Fruit fly (Drosophila melanogaster) whole organism, embryonic: ENCODE results near the gene CG13359.

Source experiments
- Abd-B ChIP-seq: fragments of 200-800 bp; sonication (Bioruptor generic); optimal IDR thresholded peaks from 2 replicates; lab custom pipeline; 2018; ENCODE audit warnings: missing biosample characterization, mild to moderate bottlenecking, missing genetic modification characterization, moderate library complexity
- Ada2b ChIP-seq: fragments of 200-800 bp; sonication (Bioruptor generic); IDR thresholded peaks from 2 replicates; pipeline ENCODE4 v1.3.6; 2022; ENCODE audit warnings: missing biosample characterization, missing genetic modification characterization
- Adf1 ChIP-seq: fragments of 200-800 bp; sonication (Bioruptor generic); IDR thresholded peaks from 2 replicates; pipeline ENCODE4 v1.3.6; 2022; ENCODE audit warnings: missing biosample characterization, missing genetic modification characterization
- Asciz ChIP-seq: fragments of 200-800 bp; sonication (Bioruptor generic); optimal IDR thresholded peaks from 2 replicates; lab custom pipeline; 2017; ENCODE audit warnings: missing biosample characterization, mild to moderate bottlenecking, missing genetic modification characterization, missing genetic modification reagents
- CG10267 ChIP-seq: fragments of 200-800 bp; sonication (Bioruptor generic); optimal IDR thresholded peaks from 2 replicates; lab custom pipeline; 2018; ENCODE audit warnings: missing biosample characterization, mild to moderate bottlenecking, missing genetic modification characterization, moderate library complexity
- CG11723 ChIP-seq: fragments of 200-800 bp; sonication (Bioruptor generic); optimal IDR thresholded peaks from 2 replicates; lab custom pipeline; 2017; ENCODE audit warnings: missing biosample characterization, mild to moderate bottlenecking, missing genetic modification characterization
- CG12659 ChIP-seq: fragments of 200-800 bp; sonication (Bioruptor generic); optimal IDR thresholded peaks from 3 replicates; lab custom pipeline; 2017; ENCODE audit warnings: mild to moderate bottlenecking, missing biosample characterization, missing genetic modification reagents, missing genetic modification characterization
- CG13287 ChIP-seq: fragments of 200-800 bp; sonication (Bioruptor generic); IDR thresholded peaks from 2 replicates; pipeline ENCODE4 v1.3.6; 2022; ENCODE audit warnings: missing biosample characterization, missing genetic modification characterization; ENCODE audit not compliant: partially characterized antibody
- CG15011 ChIP-seq: fragments of 200-800 bp; sonication (Bioruptor generic); optimal IDR thresholded peaks from 3 replicates; lab custom pipeline; 2018; ENCODE audit warnings: missing biosample characterization, mild to moderate bottlenecking, missing genetic modification characterization
- CG16815 ChIP-seq: fragments of 200-800 bp; sonication (Bioruptor generic); optimal IDR thresholded peaks from 3 replicates; lab custom pipeline; 2017; ENCODE audit warnings: missing biosample characterization, mild to moderate bottlenecking, missing genetic modification characterization
- CG32772 ChIP-seq: fragments of 200-800 bp; sonication (Bioruptor generic); IDR thresholded peaks from 2 replicates; pipeline ENCODE4 v1.3.6; 2022; ENCODE audit warnings: missing biosample characterization, missing genetic modification characterization
- CG34376 ChIP-seq: fragments of 200-800 bp; sonication (Bioruptor generic); optimal IDR thresholded peaks from 2 replicates; lab custom pipeline; 2018; ENCODE audit warnings: missing biosample characterization, mild to moderate bottlenecking, missing genetic modification characterization
- CG4282 ChIP-seq: fragments of 200-800 bp; sonication (Bioruptor generic); optimal IDR thresholded peaks from 2 replicates; lab custom pipeline; 2016; ENCODE audit warnings: missing biosample characterization, missing genetic modification characterization
- CG4617 ChIP-seq: fragments of 200-800 bp; sonication (Bioruptor generic); optimal IDR thresholded peaks from 3 replicates; lab custom pipeline; 2016; ENCODE audit warnings: missing biosample characterization, missing genetic modification characterization, borderline replicate concordance
- CG4854 ChIP-seq: fragments of 200-800 bp; sonication (Bioruptor generic); optimal IDR thresholded peaks from 2 replicates; lab custom pipeline; 2016; ENCODE audit warnings: missing biosample characterization, missing genetic modification characterization, inconsistent platforms
- CG5953 ChIP-seq: fragments of 200-800 bp; sonication (Bioruptor generic); IDR thresholded peaks from 2 replicates; pipeline ENCODE4 v1.3.6; 2022; ENCODE audit warnings: missing biosample characterization, missing genetic modification characterization
- CG7556 ChIP-seq: fragments of 200-800 bp; sonication (Bioruptor generic); optimal IDR thresholded peaks from 2 replicates; lab custom pipeline; 2017; ENCODE audit warnings: missing biosample characterization, mild to moderate bottlenecking, missing genetic modification characterization
- CG7963 ChIP-seq: fragments of 200-800 bp; sonication (Bioruptor generic); IDR thresholded peaks from 3 replicates; pipeline ENCODE4 v1.3.6; 2022; ENCODE audit warnings: missing biosample characterization, missing genetic modification characterization; ENCODE audit not compliant: partially characterized antibody
- CG8290 ChIP-seq, 3 experiments: fragments of 200-800 bp; sonication (Bioruptor generic); optimal IDR thresholded peaks; 2 replicates each; lab custom pipeline; 2016 to 2019; ENCODE audit warnings: missing biosample characterization in 3 of 3, missing genetic modification characterization in 3 of 3, mild to moderate bottlenecking in 2 of 3, moderate library complexity in 1 of 3
- CG9817 ChIP-seq: fragments of 200-800 bp; sonication (Bioruptor generic); optimal IDR thresholded peaks from 2 replicates; lab custom pipeline; 2018; ENCODE audit warnings: missing biosample characterization, mild to moderate bottlenecking, missing genetic modification characterization, moderate library complexity
- CrebB ChIP-seq: fragments of 200-800 bp; sonication (Bioruptor generic); optimal IDR thresholded peaks from 3 replicates; lab custom pipeline; 2018; ENCODE audit warnings: missing biosample characterization, mild to moderate bottlenecking, missing genetic modification characterization
- Dbx ChIP-seq: fragments of 200-800 bp; sonication (Bioruptor generic); IDR thresholded peaks from 3 replicates; pipeline ENCODE4 v1.3.6; 2022; ENCODE audit warnings: missing biosample characterization, missing genetic modification characterization
- Deaf1 ChIP-seq: fragments of 200-800 bp; optimal IDR thresholded peaks from 3 replicates; lab custom pipeline; 2019; ENCODE audit warnings: missing biosample characterization, mild to moderate bottlenecking, missing genetic modification characterization, moderate library complexity
- Ets97D ChIP-seq: fragments of 200-800 bp; sonication (Bioruptor generic); optimal IDR thresholded peaks from 3 replicates; lab custom pipeline; 2016; ENCODE audit warnings: missing biosample characterization, missing genetic modification characterization
- Fer3 ChIP-seq: fragments of 200-800 bp; sonication (Bioruptor generic); optimal IDR thresholded peaks from 2 replicates; lab custom pipeline; 2018; ENCODE audit warnings: missing biosample characterization, mild to moderate bottlenecking, missing genetic modification characterization, moderate library complexity
- HLHmδ ChIP-seq: fragments of 200-800 bp; sonication (Bioruptor generic); optimal IDR thresholded peaks from 2 replicates; lab custom pipeline; 2018; ENCODE audit warnings: missing biosample characterization, mild to moderate bottlenecking, missing genetic modification characterization, moderate library complexity
- Hr78 ChIP-seq, 2 experiments: fragments of 200-800 bp in 1 of 2; fragments of >200 bp in 1 of 2; sonication (Bioruptor generic) in 1 of 2; optimal IDR thresholded peaks; 2 replicates each; lab custom pipeline; 2017 to 2019; ENCODE audit warnings: missing biosample characterization in 2 of 2, missing genetic modification characterization in 2 of 2, mild to moderate bottlenecking in 1 of 2, moderate library complexity in 1 of 2
- Lpt ChIP-seq: fragments of >200 bp; optimal IDR thresholded peaks from 2 replicates; lab custom pipeline; 2018; ENCODE audit warnings: missing biosample characterization, missing genetic modification characterization
- Oli ChIP-seq: fragments of 200-800 bp; sonication (Bioruptor generic); optimal IDR thresholded peaks from 2 replicates; lab custom pipeline; 2018; ENCODE audit warnings: missing biosample characterization, mild to moderate bottlenecking, missing genetic modification characterization, moderate library complexity
- Rfx ChIP-seq: fragments of 200-800 bp; sonication (Bioruptor generic); IDR thresholded peaks from 2 replicates; pipeline ENCODE4 v1.3.6; 2022; ENCODE audit warnings: missing biosample characterization, missing genetic modification characterization
- Spps ChIP-seq: fragments of 200-800 bp; sonication (Bioruptor generic); optimal IDR thresholded peaks from 2 replicates; lab custom pipeline; 2018; ENCODE audit warnings: missing biosample characterization, mild to moderate bottlenecking, missing genetic modification characterization
- cad ChIP-seq: fragments of >200 bp; optimal IDR thresholded peaks from 2 replicates; lab custom pipeline; 2017; ENCODE audit warnings: missing biosample characterization, missing genetic modification characterization
- ci ChIP-seq: fragments of 200-800 bp; sonication (Bioruptor generic); IDR thresholded peaks from 3 replicates; pipeline ENCODE4 v1.3.6; 2022; ENCODE audit warnings: missing biosample characterization, missing genetic modification characterization
- crol ChIP-seq: fragments of 200-800 bp; sonication (Bioruptor generic); IDR thresholded peaks from 2 replicates; pipeline ENCODE4 v1.3.6; 2022; ENCODE audit warnings: missing biosample characterization, missing genetic modification characterization
- cwo ChIP-seq: fragments of 200-800 bp; sonication (Bioruptor generic); optimal IDR thresholded peaks from 3 replicates; lab custom pipeline; 2017; ENCODE audit warnings: missing biosample characterization, missing genetic modification characterization, mild to moderate bottlenecking, moderate library complexity, missing genetic modification reagents
- dpn ChIP-seq, 2 experiments: fragments of 200-800 bp; sonication (Bioruptor generic); optimal IDR thresholded peaks; 3 replicates each; lab custom pipeline; 2016; ENCODE audit warnings: missing biosample characterization in 2 of 2, missing genetic modification characterization in 2 of 2
- emc ChIP-seq: fragments of 200-800 bp; sonication (Bioruptor generic); optimal IDR thresholded peaks from 2 replicates; lab custom pipeline; 2016; ENCODE audit warnings: missing biosample characterization, missing genetic modification characterization
- esg ChIP-seq: fragments of 200-800 bp; sonication (Bioruptor generic); conservative IDR thresholded peaks from 2 replicates; pipeline ENCODE4 v1.3.6; 2022; ENCODE audit warnings: missing biosample characterization, missing genetic modification characterization
- exex ChIP-seq: fragments of 200-800 bp; sonication (Bioruptor generic); optimal IDR thresholded peaks from 4 replicates; lab custom pipeline; 2018; ENCODE audit warnings: missing biosample characterization, mild to moderate bottlenecking, missing genetic modification characterization, moderate library complexity
- eyg ChIP-seq: fragments of 200-800 bp; sonication (Bioruptor generic); optimal IDR thresholded peaks from 3 replicates; lab custom pipeline; 2016; ENCODE audit warnings: missing biosample characterization, missing genetic modification characterization
- gfzf ChIP-seq: fragments of 200-800 bp; sonication (Bioruptor generic); optimal IDR thresholded peaks from 2 replicates; lab custom pipeline; 2016; ENCODE audit warnings: missing biosample characterization, mild to moderate bottlenecking, missing genetic modification characterization, moderate library complexity
- gsb-n ChIP-seq: fragments of 200-800 bp; sonication (Bioruptor generic); optimal IDR thresholded peaks from 3 replicates; lab custom pipeline; 2018; ENCODE audit warnings: missing biosample characterization, mild to moderate bottlenecking, missing genetic modification characterization
- lmd ChIP-seq: fragments of 200-800 bp; sonication (Bioruptor generic); IDR thresholded peaks from 2 replicates; pipeline ENCODE4 v1.3.6; 2022; ENCODE audit warnings: missing biosample characterization, missing genetic modification characterization
- oc ChIP-seq: fragments of 200-800 bp; sonication (Bioruptor generic); optimal IDR thresholded peaks from 2 replicates; lab custom pipeline; 2018; ENCODE audit warnings: missing biosample characterization, mild to moderate bottlenecking, missing genetic modification characterization, moderate library complexity
- pnt ChIP-seq: fragments of 200-800 bp; sonication (Bioruptor generic); optimal IDR thresholded peaks from 3 replicates; lab custom pipeline; 2016; ENCODE audit warnings: missing biosample characterization, missing genetic modification characterization
- ranshi ChIP-seq: fragments of 200-800 bp; sonication (Bioruptor generic); IDR thresholded peaks from 2 replicates; pipeline ENCODE4 v1.3.6; 2022; ENCODE audit warnings: missing biosample characterization, missing genetic modification characterization
- slp2 ChIP-seq: fragments of 200-800 bp; sonication (Bioruptor generic); optimal IDR thresholded peaks from 2 replicates; lab custom pipeline; 2016; ENCODE audit warnings: missing biosample characterization, missing genetic modification characterization
- sug ChIP-seq: fragments of 200-800 bp; optimal IDR thresholded peaks from 2 replicates; lab custom pipeline; 2019; ENCODE audit warnings: missing biosample characterization, mild to moderate bottlenecking, missing genetic modification characterization, moderate library complexity

The CG13359 gene

dm6 chrX:765039-765508 is 38.2 kb downstream of the CG13359 start, which contains the start of gene RpL22 (continued):
- TF ChIP-seq CG9817 (tag; lab: Kevin White, UChicago): peak; percentile 77
- TF ChIP-seq Ada2b (GFP tag; lab: Robert Waterston, UW): peak; percentile 58; the same call in 1 of the 2 replicates
- peak; percentile 79 for TF ChIP-seq ranshi
- peak; percentile 92 for TF ChIP-seq emc (GFP tag; lab: Kevin White, UChicago)
- TF ChIP-seq eyg: peak; percentile 83
- TF ChIP-seq Adf1 (GFP tag; lab: Robert Waterston, UW): peak; percentile 73
- peak; percentile 82 for TF ChIP-seq CG4854
- TF ChIP-seq slp2 (GFP tag; lab: Kevin White, UChicago): peak; percentile 85
- peak; percentile 88 for TF ChIP-seq Asciz
- peak; percentile 97 for TF ChIP-seq ci (GFP tag; lab: Robert Waterston, UW)
- TF ChIP-seq CG4617 (GFP tag; lab: Kevin White, UChicago): peak; percentile 81
- TF ChIP-seq esg (GFP tag; lab: Robert Waterston, UW): peak; percentile 19; the same call in 1 of the 2 replicates
- no peak for TF ChIP-seq cad (GFP tag; lab: Kevin White, UChicago)
- peak; percentile 71 for TF ChIP-seq CG16815 (GFP tag; lab: Kevin White, UChicago)
- TF ChIP-seq crol (GFP tag; lab: Robert Waterston, UW): peak; percentile 19
- no peak for TF ChIP-seq Lpt (GFP tag; lab: Kevin White, UChicago)
- peak; percentile 95 for TF ChIP-seq CG34376 (GFP tag; lab: Kevin White, UChicago)
- TF ChIP-seq lmd (GFP tag; lab: Robert Waterston, UW): peak; percentile 67
- peak; percentile 75 for TF ChIP-seq CG5953 (GFP tag; lab: Robert Waterston, UW)
- TF ChIP-seq Deaf1 (tag; lab: Kevin White, UChicago): peak; percentile 54
- peak; percentile 79 for TF ChIP-seq cwo
- peak; percentile 70 to 93 for TF ChIP-seq dpn (GFP tag; optimal IDR thresholded peaks at IDR 0.05; lab: Kevin White, UChicago)
- peak; percentile 98 for TF ChIP-seq HLHmδ (GFP tag; lab: Kevin White, UChicago)
- peak; percentile 84 for TF ChIP-seq CG15011 (GFP tag; lab: Kevin White, UChicago)
- peak; percentile 100 for TF ChIP-seq gfzf (GFP tag; lab: Kevin White, UChicago)
- no peak for TF ChIP-seq CG7963 (GFP tag; lab: Robert Waterston, UW)
- TF ChIP-seq CG7556 (GFP tag; lab: Kevin White, UChicago): peak; percentile 70
- peak; percentile 82 for TF ChIP-seq Fer3 (tag; lab: Kevin White, UChicago)
- TF ChIP-seq sug (tag; lab: Kevin White, UChicago): peak; percentile 77
- TF ChIP-seq CG4282: peak; percentile 90
- peak; percentile 68 for TF ChIP-seq pnt
- TF ChIP-seq exex (tag; lab: Kevin White, UChicago): peak; percentile 52
- TF ChIP-seq CG11723 (GFP tag; lab: Kevin White, UChicago): peak; percentile 80
- TF ChIP-seq Abd-B (GFP tag; lab: Kevin White, UChicago): peak; percentile 72
- TF ChIP-seq CG12659 (GFP tag; lab: Kevin White, UChicago): peak; percentile 96
- peak; percentile 60 for TF ChIP-seq Oli
- peak; percentile 50 for TF ChIP-seq Spps (tag; lab: Kevin White, UChicago)
- peak; percentile 69 for TF ChIP-seq CG32772 (GFP tag; lab: Robert Waterston, UW)
- TF ChIP-seq oc (tag; lab: Kevin White, UChicago): peak; percentile 73
- TF ChIP-seq Rfx (GFP tag; lab: Robert Waterston, UW): peak; percentile 94
- peak; percentile 80 for TF ChIP-seq gsb-n
- TF ChIP-seq Ets97D (GFP tag; lab: Kevin White, UChicago): peak; percentile 100
- peak; percentile 91 for TF ChIP-seq CrebB (tag; lab: Kevin White, UChicago)
- TF ChIP-seq CG8290 (GFP tag; optimal IDR thresholded peaks at IDR 0.05; lab: Kevin White, UChicago): peak; percentile 90
- TF ChIP-seq CG8290 (tag; optimal IDR thresholded peaks at IDR 0.05; lab: Kevin White, UChicago): peak; percentile 75 to 97
- peak; percentile 92 for TF ChIP-seq Dbx (GFP tag; lab: Robert Waterston, UW)
- TF ChIP-seq CG13287 (GFP tag; lab: Robert Waterston, UW): peak; percentile 59
- TF ChIP-seq CG10267: peak; percentile 84
- TF ChIP-seq Hr78 (GFP tag; optimal IDR thresholded peaks at IDR 0.05; lab: Kevin White, UChicago): peak in 1 of 2 experiments; percentile 25
